Fruit fly (Drosophila melanogaster) whole organism, adult: ENCODE results near the gene FucTD.

Experiments
- CG11617 ChIP-seq: fragments of 200-800 bp; sonication (Bioruptor generic); optimal IDR thresholded peaks from 2 replicates; lab custom pipeline; 2017; ENCODE audit warnings: mild to moderate bottlenecking, missing biosample characterization, missing genetic modification reagents, missing genetic modification characterization
- CG12768 ChIP-seq: fragments of 200-800 bp; sonication (Bioruptor generic); optimal IDR thresholded peaks from 2 replicates; lab custom pipeline; 2017; ENCODE audit warnings: missing biosample characterization, missing genetic modification characterization, mild to moderate bottlenecking, moderate library complexity, missing genetic modification reagents
- CG14711 ChIP-seq: fragments of 200-800 bp; sonication (Bioruptor generic); optimal IDR thresholded peaks from 2 replicates; lab custom pipeline; 2018; ENCODE audit warnings: missing biosample characterization, mild to moderate bottlenecking, missing genetic modification characterization, moderate library complexity
- CG1620 ChIP-seq: fragments of 200-800 bp; sonication (Bioruptor generic); optimal IDR thresholded peaks from 2 replicates; lab custom pipeline; 2016; ENCODE audit warnings: missing biosample characterization, missing genetic modification characterization
- CG33017 ChIP-seq: fragments of 200-800 bp; sonication (Bioruptor generic); optimal IDR thresholded peaks from 2 replicates; lab custom pipeline; 2018; ENCODE audit warnings: missing biosample characterization, mild to moderate bottlenecking, missing genetic modification characterization, moderate library complexity
- CG5204 ChIP-seq: fragments of 200-800 bp; sonication (Bioruptor generic); optimal IDR thresholded peaks from 2 replicates; lab custom pipeline; 2016; ENCODE audit warnings: missing biosample characterization, missing genetic modification characterization
- CG7045 ChIP-seq: fragments of 200-800 bp; sonication (Bioruptor generic); optimal IDR thresholded peaks from 2 replicates; lab custom pipeline; 2017; ENCODE audit warnings: missing biosample characterization, mild to moderate bottlenecking, missing genetic modification characterization
- CG7101 ChIP-seq: fragments of 200-800 bp; sonication (Bioruptor generic); optimal IDR thresholded peaks from 2 replicates; lab custom pipeline; 2018; ENCODE audit warnings: missing biosample characterization, mild to moderate bottlenecking, missing genetic modification characterization, moderate library complexity
- Clk ChIP-seq: fragments of 200-800 bp; sonication (Bioruptor generic); optimal IDR thresholded peaks from 2 replicates; lab custom pipeline; 2017; ENCODE audit warnings: missing biosample characterization, missing genetic modification characterization
- Crg-1 ChIP-seq: fragments of 200-800 bp; sonication (Bioruptor generic); optimal IDR thresholded peaks from 2 replicates; lab custom pipeline; 2016; ENCODE audit warnings: missing biosample characterization, missing genetic modification characterization
- Hr96 ChIP-seq: fragments of 200-800 bp; sonication (Bioruptor generic); optimal IDR thresholded peaks from 2 replicates; lab custom pipeline; 2016; ENCODE audit warnings: missing biosample characterization, missing genetic modification characterization
- Mnt ChIP-seq: fragments of 200-800 bp; sonication (Bioruptor generic); optimal IDR thresholded peaks from 2 replicates; lab custom pipeline; 2016; ENCODE audit warnings: missing biosample characterization, mild to moderate bottlenecking, missing genetic modification characterization
- bab1 ChIP-seq: fragments of 200-800 bp; sonication (Bioruptor generic); optimal IDR thresholded peaks from 3 replicates; lab custom pipeline; 2019; ENCODE audit warnings: missing biosample characterization, mild to moderate bottlenecking, missing genetic modification characterization, moderate library complexity
- cic ChIP-seq: fragments of 200-800 bp; sonication (Bioruptor generic); optimal IDR thresholded peaks from 2 replicates; lab custom pipeline; 2017; ENCODE audit warnings: missing biosample characterization, mild to moderate bottlenecking, missing genetic modification characterization, moderate library complexity
- cnc ChIP-seq, 2 experiments: fragments of >200 bp; optimal IDR thresholded peaks; 2 replicates each; lab custom pipeline; 2017
- kay ChIP-seq: fragments of 200-800 bp; sonication (Bioruptor generic); peaks from one replicate; lab custom pipeline; 2016; ENCODE audit warnings: missing biosample characterization, missing genetic modification characterization, borderline replicate concordance
- ovo ChIP-seq: fragments of 200-800 bp; sonication (Bioruptor generic); optimal IDR thresholded peaks from 2 replicates; lab custom pipeline; 2016; ENCODE audit warnings: missing biosample characterization, missing genetic modification characterization
- pad ChIP-seq: fragments of 200-800 bp; sonication (Bioruptor generic); optimal IDR thresholded peaks from 3 replicates; lab custom pipeline; 2017; ENCODE audit warnings: missing biosample characterization, missing genetic modification characterization, mild to moderate bottlenecking, moderate library complexity, missing genetic modification reagents
- tj ChIP-seq: fragments of 200-800 bp; sonication (Bioruptor generic); optimal IDR thresholded peaks from 3 replicates; lab custom pipeline; 2017; ENCODE audit warnings: missing biosample characterization, mild to moderate bottlenecking, missing genetic modification characterization, moderate library complexity
- toe ChIP-seq: fragments of 200-800 bp; sonication (Bioruptor generic); optimal IDR thresholded peaks from 2 replicates; lab custom pipeline; 2016; ENCODE audit warnings: missing biosample characterization, missing genetic modification characterization

The FucTD gene

DNA sequence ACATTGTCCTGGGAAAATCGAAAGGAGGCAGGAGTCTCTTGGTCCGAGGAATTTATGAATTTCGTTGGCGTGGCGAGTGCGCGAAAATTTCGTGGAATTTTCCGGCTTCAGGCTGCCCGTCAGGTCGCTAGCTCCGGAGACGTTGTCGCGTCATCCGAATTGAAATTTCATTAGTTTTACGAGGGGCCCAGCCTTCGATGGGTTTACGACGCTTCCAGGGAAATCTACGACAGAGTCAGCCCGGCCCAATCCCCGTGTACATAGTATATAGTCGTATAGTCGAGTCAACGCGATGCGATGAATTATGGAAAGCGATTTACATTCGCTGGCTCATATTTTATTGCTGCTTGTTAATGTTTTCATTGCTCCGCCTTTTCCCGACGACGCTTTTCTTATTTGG, 11.5 kb upstream of the FucTD start:
- TF ChIP-seq CG1620 (GFP tag; lab: Kevin White, UChicago), result no peak
- no peak for TF ChIP-seq Hr96
- TF ChIP-seq CG7045 (GFP tag; lab: Kevin White, UChicago), result no peak
- TF ChIP-seq kay (GFP tag; lab: Kevin White, UChicago), result no peak
- no peak for TF ChIP-seq Clk (GFP tag; lab: Kevin White, UChicago)
- no peak for TF ChIP-seq CG14711 (tag; lab: Kevin White, UChicago)
- no peak for TF ChIP-seq CG11617 (GFP tag; lab: Kevin White, UChicago)
- TF ChIP-seq cnc (optimal IDR thresholded peaks at IDR 0.05; lab: Kevin White, UChicago), result no peak

DNA sequence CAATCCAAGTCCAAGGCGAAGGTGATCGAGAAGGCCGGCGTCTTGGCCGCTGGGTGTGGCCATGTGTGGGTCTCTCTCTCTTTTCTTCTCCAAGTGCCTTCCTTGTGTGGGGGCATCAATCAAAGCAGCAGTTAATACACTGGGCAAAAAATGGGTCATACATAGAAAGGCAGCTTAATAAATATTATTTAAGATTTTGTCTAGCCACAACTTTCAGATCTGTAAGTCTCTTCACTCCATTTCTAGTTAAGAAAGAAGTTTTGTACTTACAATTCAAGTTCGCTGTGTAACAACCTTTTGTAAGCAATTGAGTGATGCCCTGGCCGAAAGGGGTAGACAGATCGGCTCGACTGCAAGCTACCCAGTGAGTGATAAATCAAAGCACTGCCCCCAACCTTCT, 7.9 kb upstream of the FucTD start:
- TF ChIP-seq CG1620 (GFP tag; lab: Kevin White, UChicago) (no peak), cnc (optimal IDR thresholded peaks at IDR 0.05; lab: Kevin White, UChicago) (no peak), toe (no peak), Clk (GFP tag; lab: Kevin White, UChicago) (no peak), bab1 (GFP tag; lab: Kevin White, UChicago) (no peak)

DNA sequence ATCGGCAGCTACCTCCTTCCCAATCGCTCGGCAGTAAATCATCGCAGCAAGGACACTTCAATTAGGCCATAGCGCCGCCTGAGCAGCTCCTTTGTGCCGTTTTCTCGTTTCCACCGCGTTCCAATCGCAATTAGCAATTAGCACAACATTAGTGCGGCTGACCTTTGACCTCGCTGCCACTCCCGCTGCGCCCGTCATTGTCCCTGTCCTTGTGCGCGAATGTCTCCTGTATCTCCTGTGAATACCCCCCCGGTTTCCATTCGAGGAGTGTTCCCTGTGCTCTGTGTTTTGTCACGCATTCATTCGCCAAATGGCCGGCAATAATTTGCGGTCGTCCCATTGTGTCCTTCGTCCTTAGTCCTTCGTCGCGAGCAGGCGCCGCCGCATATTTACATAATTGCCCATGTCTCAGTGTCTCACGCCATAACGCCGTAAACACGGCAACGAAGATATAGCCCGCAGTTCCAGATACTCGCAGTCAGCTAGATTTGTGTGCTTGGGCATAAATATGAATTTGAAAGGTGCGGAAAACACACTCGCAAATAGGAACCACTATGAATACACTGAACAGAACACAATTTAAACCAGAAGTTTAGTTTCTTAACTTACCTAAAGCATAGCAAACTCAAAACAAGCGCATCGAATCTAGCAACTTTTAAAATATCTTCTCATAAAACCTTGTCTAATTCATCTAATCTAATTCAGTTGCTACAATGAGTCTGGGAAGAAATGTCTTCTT, 5.5 kb upstream of the FucTD start, which contains the start of gene CG9168:
CG9168 (plus strand) TSS at position 689 of the 739 bp plus-strand sequence.
- TF ChIP-seq CG14711 (tag; lab: Kevin White, UChicago) (no peak), Clk (GFP tag; lab: Kevin White, UChicago) (no peak), Mnt (GFP tag; lab: Kevin White, UChicago) (no peak), toe (no peak), CG33017 (tag; lab: Kevin White, UChicago) (no peak), CG7101 (no peak), tj (no peak), bab1 (GFP tag; lab: Kevin White, UChicago) (no peak), Crg-1 (GFP tag; lab: Kevin White, UChicago) (no peak), Hr96 (no peak), cnc (optimal IDR thresholded peaks at IDR 0.05; lab: Kevin White, UChicago) (no peak), CG7045 (GFP tag; lab: Kevin White, UChicago) (no peak), kay (GFP tag; lab: Kevin White, UChicago) (no peak), CG1620 (GFP tag; lab: Kevin White, UChicago) (no peak), ovo (GFP tag; lab: Kevin White, UChicago) (no peak), cic (no peak), CG11617 (GFP tag; lab: Kevin White, UChicago) (no peak), CG12768 (GFP tag; lab: Kevin White, UChicago) (no peak), CG5204 (no peak)

DNA sequence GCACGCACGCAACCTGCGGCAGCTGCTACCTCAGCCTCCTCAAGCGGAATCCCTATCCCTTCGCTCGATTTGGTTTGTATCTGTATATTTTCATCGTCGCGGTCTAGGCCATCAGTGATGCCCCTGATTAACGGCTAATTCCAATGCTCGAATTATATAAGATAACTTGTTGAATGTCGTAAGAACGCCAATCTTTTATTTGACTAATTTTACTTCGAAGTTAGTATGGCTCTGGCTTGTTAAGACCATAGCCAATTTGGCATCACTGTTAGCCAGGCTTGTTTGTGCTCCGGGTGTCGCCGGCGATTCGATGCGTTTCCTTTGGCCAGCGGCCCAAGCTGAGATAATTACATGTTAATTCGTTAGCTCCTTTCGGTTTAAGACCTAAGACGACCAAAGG, 2.0 kb upstream of the FucTD start:
- TF ChIP-seq cnc (optimal IDR thresholded peaks at IDR 0.05; lab: Kevin White, UChicago) (no peak), Clk (GFP tag; lab: Kevin White, UChicago) (no peak), CG7045 (GFP tag; lab: Kevin White, UChicago) (no peak), CG12768 (GFP tag; lab: Kevin White, UChicago) (no peak), CG5204 (no peak), bab1 (GFP tag; lab: Kevin White, UChicago) (no peak), CG1620 (GFP tag; lab: Kevin White, UChicago) (no peak), Crg-1 (GFP tag; lab: Kevin White, UChicago) (no peak), tj (no peak), ovo (GFP tag; lab: Kevin White, UChicago) (no peak), cic (no peak), CG11617 (GFP tag; lab: Kevin White, UChicago) (no peak), toe (no peak), CG33017 (tag; lab: Kevin White, UChicago) (no peak), pad (GFP tag; lab: Kevin White, UChicago) (no peak), kay (GFP tag; lab: Kevin White, UChicago) (no peak)

DNA sequence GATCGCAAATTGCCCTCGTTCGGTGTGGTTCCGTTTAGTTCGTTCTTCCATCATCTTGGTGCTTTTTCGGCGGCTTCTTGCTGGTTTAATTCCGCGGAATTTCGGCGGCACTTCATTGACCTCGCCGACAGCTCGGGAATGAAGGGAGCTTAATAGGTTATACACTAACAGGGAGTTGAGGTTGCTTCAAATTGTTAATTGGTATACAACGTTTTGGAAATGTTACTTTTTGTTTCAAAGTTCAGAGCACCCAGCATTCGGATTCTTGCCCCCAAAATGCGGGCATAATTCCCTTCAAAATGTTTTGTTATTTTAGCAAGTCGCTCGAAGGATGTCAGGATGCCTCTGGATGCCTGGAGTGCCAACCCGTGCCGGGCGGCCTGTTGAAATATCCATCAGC, 1.9 kb downstream of the FucTD start:
- TF ChIP-seq bab1 (GFP tag; lab: Kevin White, UChicago) (no peak), CG12768 (GFP tag; lab: Kevin White, UChicago) (no peak), ovo (GFP tag; lab: Kevin White, UChicago) (no peak), Hr96 (no peak), pad (GFP tag; lab: Kevin White, UChicago) (no peak), CG1620 (GFP tag; lab: Kevin White, UChicago) (no peak), CG33017 (tag; lab: Kevin White, UChicago) (no peak), Mnt (GFP tag; lab: Kevin White, UChicago) (no peak), CG5204 (no peak), CG11617 (GFP tag; lab: Kevin White, UChicago) (no peak), Crg-1 (GFP tag; lab: Kevin White, UChicago) (no peak), CG14711 (tag; lab: Kevin White, UChicago) (no peak), Clk (GFP tag; lab: Kevin White, UChicago) (no peak), kay (GFP tag; lab: Kevin White, UChicago) (no peak), CG7045 (GFP tag; lab: Kevin White, UChicago) (no peak), toe (no peak), cic (no peak), cnc (optimal IDR thresholded peaks at IDR 0.05; lab: Kevin White, UChicago) (no peak)

DNA sequence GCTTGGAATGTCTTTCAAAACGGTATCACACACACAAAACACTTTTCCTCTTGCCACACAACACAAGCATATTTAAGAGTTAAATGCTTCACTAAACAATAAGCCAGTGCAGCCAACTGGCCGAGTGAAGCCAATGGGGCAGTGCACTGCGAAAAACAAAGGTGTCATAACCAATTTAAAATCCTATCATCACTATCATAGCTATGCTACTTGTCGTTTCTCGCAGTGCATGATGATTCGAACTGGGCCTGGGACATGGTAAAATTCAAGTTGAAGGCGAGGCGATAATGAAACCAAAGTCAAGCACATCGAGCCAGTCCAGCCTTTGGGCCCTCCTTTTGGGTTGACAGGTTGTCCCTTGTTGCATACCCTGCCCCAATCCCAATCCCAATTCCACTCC, 2.8 kb downstream of the FucTD start:
- no peak for TF ChIP-seq CG11617 (GFP tag; lab: Kevin White, UChicago)
- TF ChIP-seq CG5204, result no peak
- TF ChIP-seq kay (GFP tag; lab: Kevin White, UChicago), result no peak
- TF ChIP-seq cic, result no peak
- TF ChIP-seq Crg-1 (GFP tag; lab: Kevin White, UChicago), result no peak
- no peak for TF ChIP-seq tj
- TF ChIP-seq CG33017 (tag; lab: Kevin White, UChicago), result no peak
- TF ChIP-seq CG12768 (GFP tag; lab: Kevin White, UChicago), result no peak
- no peak for TF ChIP-seq cnc (optimal IDR thresholded peaks at IDR 0.05; lab: Kevin White, UChicago)
- TF ChIP-seq pad (GFP tag; lab: Kevin White, UChicago), result no peak
- no peak for TF ChIP-seq Clk (GFP tag; lab: Kevin White, UChicago)
